Worm (Caenorhabditis elegans): Measurements from ENCODE around the gene pho-10.

DNA sequence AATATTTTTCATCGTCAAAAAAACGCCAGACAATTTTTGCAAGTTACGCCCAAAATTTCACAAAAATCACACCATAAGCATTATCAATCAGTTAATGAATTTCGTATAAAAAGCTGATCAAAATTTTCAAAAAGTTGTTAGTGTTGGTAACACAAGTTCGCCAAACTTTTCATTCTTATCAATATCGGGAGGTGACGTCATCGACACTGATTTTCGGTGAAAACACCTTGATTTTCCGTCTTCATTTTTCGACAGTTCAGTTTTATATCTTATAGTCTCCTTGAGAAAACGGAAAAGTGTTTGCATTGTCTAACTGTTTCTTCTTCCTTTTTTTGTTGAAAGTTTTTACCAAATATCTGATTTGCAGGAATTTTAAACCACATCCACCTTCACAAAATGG, 39.5 kb downstream of the pho-10 start, which contains the start of gene C08H9.15:
- TF ChIP-seq flt-1 (GFP tag; IDR thresholded peaks at IDR 0.05) (no peak), ztf-23 (GFP tag; IDR thresholded peaks at IDR 0.05) (no peak), klf-2 (GFP tag; conservative IDR thresholded peaks at IDR 0.05) (no peak), T22C8.4 (GFP tag; IDR thresholded peaks at IDR 0.05) (no peak), tab-1 (GFP tag; IDR thresholded peaks at IDR 0.05) (no peak), med-1 (GFP tag; optimal IDR thresholded peaks at IDR 0.05; ENCODE audit: insufficient read depth) (no peak)
